Fruit fly (Drosophila melanogaster): ENCODE data around the gene S.

The S gene

DNA sequence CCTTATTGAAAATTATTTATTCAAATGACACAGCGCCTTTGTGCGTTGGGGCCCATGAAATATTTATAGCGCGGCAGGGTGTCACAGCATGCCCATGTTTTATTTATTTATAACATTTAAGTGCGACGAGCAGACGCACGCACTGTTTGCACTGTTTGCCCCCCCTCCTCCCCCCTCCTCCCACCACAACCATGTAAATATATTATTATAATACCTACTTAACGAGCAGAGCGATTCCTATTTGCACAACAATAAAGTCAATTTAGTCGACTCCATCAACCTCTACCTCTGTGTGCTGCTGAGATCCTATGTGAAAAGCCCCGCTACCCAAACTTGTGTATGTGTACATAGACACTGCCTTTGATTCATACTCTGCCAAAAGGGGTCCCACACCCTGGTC is 17.1 kb upstream of the S start (continued):
- TF ChIP-seq CG30431 (GFP tag; optimal IDR thresholded peaks at IDR 0.05) (no peak), CG8281 (tag; optimal IDR thresholded peaks at IDR 0.05) (no peak), tx (GFP tag; optimal IDR thresholded peaks at IDR 0.05) (no peak), klu (GFP tag; IDR thresholded peaks at IDR 0.05) (no peak), CG4404 (GFP tag; IDR thresholded peaks at IDR 0.05) (no peak), B-H2 (GFP tag; optimal IDR thresholded peaks at IDR 0.05) (peak; percentile 3), CG10147 (GFP tag; optimal IDR thresholded peaks at IDR 0.05) (no peak), ro (GFP tag; IDR thresholded peaks at IDR 0.05) (no peak), Hmr (GFP tag; optimal IDR thresholded peaks at IDR 0.05) (peak; percentile 69), crc (GFP tag; optimal IDR thresholded peaks at IDR 0.05) (no peak), sd (tag; optimal IDR thresholded peaks at IDR 0.05) (peak; percentile 5), esg (GFP tag; conservative IDR thresholded peaks at IDR 0.05) (no peak), en (GFP tag; optimal IDR thresholded peaks at IDR 0.05) (no peak), CG15514 (GFP tag; optimal IDR thresholded peaks at IDR 0.05) (peak; percentile 19), Mrtf (GFP tag; IDR thresholded peaks at IDR 0.05) (no peak), fd64A (GFP tag; optimal IDR thresholded peaks at IDR 0.05) (peak; percentile 54), usp (GFP tag; optimal IDR thresholded peaks at IDR 0.05) (no peak), Hr51 (GFP tag; optimal IDR thresholded peaks at IDR 0.05) (peak in 1 of 2 experiments; percentile 1), stwl (tag; optimal IDR thresholded peaks at IDR 0.05) (no peak), Stat92E (GFP tag; optimal IDR thresholded peaks at IDR 0.05) (no peak), toy (GFP tag; IDR thresholded peaks at IDR 0.05) (no peak), CG4282 (GFP tag; optimal IDR thresholded peaks at IDR 0.05) (no peak), CoRest (tag; optimal IDR thresholded peaks at IDR 0.05) (peak; percentile 17), stc (GFP tag; IDR thresholded peaks at IDR 0.05) (no peak; the same call in 1 of the 2 replicates), E2f2 (GFP tag; IDR thresholded peaks at IDR 0.05) (no peak), ato (GFP tag; IDR thresholded peaks at IDR 0.05; ENCODE audit: partially characterized antibody) (no peak), Fer1 (GFP tag; optimal IDR thresholded peaks at IDR 0.05) (peak; percentile 54), Neu2 (GFP tag; optimal IDR thresholded peaks at IDR 0.05; ENCODE audit: borderline replicate concordance) (no peak), seq (GFP tag; IDR thresholded peaks at IDR 0.05) (no peak), danr (GFP tag; IDR thresholded peaks at IDR 0.05) (no peak), HHEX (GFP tag; optimal IDR thresholded peaks at IDR 0.05) (no peak), pb (GFP tag; optimal IDR thresholded peaks at IDR 0.05) (no peak), CG17359 (tag; optimal IDR thresholded peaks at IDR 0.05) (peak; percentile 37), ftz-f1 (GFP tag; optimal IDR thresholded peaks at IDR 0.05) (no peak), Atf6 (GFP tag; IDR thresholded peaks at IDR 0.05) (peak; percentile 55; the same call in 1 of the 2 replicates), CG2678 (tag; optimal IDR thresholded peaks at IDR 0.05) (peak; percentile 52), MTF-1 (GFP tag; optimal IDR thresholded peaks at IDR 0.05; ENCODE audit: borderline replicate concordance) (no peak), dimm (GFP tag; IDR thresholded peaks at IDR 0.05) (no peak), CG6854 (GFP tag; optimal IDR thresholded peaks at IDR 0.05) (peak; percentile 22), Rx (GFP tag; IDR thresholded peaks at IDR 0.05) (no peak), HmgZ (tag; optimal IDR thresholded peaks at IDR 0.05) (no peak), pzg (GFP tag; optimal IDR thresholded peaks at IDR 0.05) (no peak), run (tag; optimal IDR thresholded peaks at IDR 0.05) (no peak), inv (GFP tag; IDR thresholded peaks at IDR 0.05; ENCODE audit: partially characterized antibody) (no peak), CG10321 (GFP tag; IDR thresholded peaks at IDR 0.05) (no peak), CG4707 (GFP tag; optimal IDR thresholded peaks at IDR 0.05) (no peak), CG15696 (tag; optimal IDR thresholded peaks at IDR 0.05) (no peak), CG10654 (GFP tag; optimal IDR thresholded peaks at IDR 0.05) (no peak), Dip3 (GFP tag; optimal IDR thresholded peaks at IDR 0.05) (no peak), CG7786 (GFP tag; optimal IDR thresholded peaks at IDR 0.05) (no peak), lab (GFP tag; optimal IDR thresholded peaks at IDR 0.05) (peak; percentile 69)
